Fruit fly (Drosophila melanogaster): ENCODE measurements around the gene CG11035.
"Not testable (repeated sequence)": the region's sequence is repeated elsewhere in the genome, so short reads cannot be mapped to it uniquely, and the experiment has no call there.

Gene CG11035

dm6 chr3R:8072635-8073034, 39.8 kb upstream of the CG11035 start (continued):
- TF ChIP-seq Mes4 (GFP tag; optimal IDR thresholded peaks at IDR 0.05) = no peak
- TF ChIP-seq Lpt (GFP tag; optimal IDR thresholded peaks at IDR 0.05) = no peak
- 0 out of 2 replicates have a peak, but pooled peaks have one; percentile 46 for TF ChIP-seq Ptx1 (GFP tag; IDR thresholded peaks at IDR 0.05)
- peak; percentile 37 for TF ChIP-seq CG16815 (GFP tag; optimal IDR thresholded peaks at IDR 0.05)
- no peak for TF ChIP-seq CG18764 (GFP tag; optimal IDR thresholded peaks at IDR 0.05)
- no peak for TF ChIP-seq prd (optimal IDR thresholded peaks at IDR 0.05)
- peak; percentile 61; the same call in 2 of the 3 replicates for TF ChIP-seq prd (GFP tag; IDR thresholded peaks at IDR 0.05)
- no peak for TF ChIP-seq hkb (optimal IDR thresholded peaks at IDR 0.05)
- no peak for TF ChIP-seq hkb (GFP tag; IDR thresholded peaks at IDR 0.05)
- TF ChIP-seq p53 (GFP tag; optimal IDR thresholded peaks at IDR 0.05) = no peak
- TF ChIP-seq CG3995 (GFP tag; optimal IDR thresholded peaks at IDR 0.05) = no peak
- no peak for TF ChIP-seq CG5245 (GFP tag; optimal IDR thresholded peaks at IDR 0.05)
- peak; percentile 36 for TF ChIP-seq CG1603 (tag; optimal IDR thresholded peaks at IDR 0.05)
- TF ChIP-seq trh (GFP tag; optimal IDR thresholded peaks at IDR 0.05) = no peak
- TF ChIP-seq CG32767 (GFP tag; IDR thresholded peaks at IDR 0.05) = no peak
- no peak for TF ChIP-seq ap (GFP tag; IDR thresholded peaks at IDR 0.05)
- no peak for TF ChIP-seq Spps (tag; optimal IDR thresholded peaks at IDR 0.05)
- TF ChIP-seq CG4820 (GFP tag; optimal IDR thresholded peaks at IDR 0.05) = no peak
- 0 out of 2 replicates have a peak, but pooled peaks have one; percentile 13 for TF ChIP-seq CG14441 (GFP tag; IDR thresholded peaks at IDR 0.05)
- TF ChIP-seq Oaz (GFP tag; IDR thresholded peaks at IDR 0.05) = no peak; the same call in 1 of the 2 replicates
- no peak for TF ChIP-seq CG2875 (GFP tag; optimal IDR thresholded peaks at IDR 0.05)
- TF ChIP-seq ac (GFP tag; optimal IDR thresholded peaks at IDR 0.05) = no peak
- TF ChIP-seq CG11247 (GFP tag; IDR thresholded peaks at IDR 0.05) = no peak
- no peak for TF ChIP-seq CG10209 (GFP tag; optimal IDR thresholded peaks at IDR 0.05)
- no peak for TF ChIP-seq D19A (tag; optimal IDR thresholded peaks at IDR 0.05)
- no peak for TF ChIP-seq CG12236 (GFP tag; optimal IDR thresholded peaks at IDR 0.05)
- no peak for TF ChIP-seq sens-2 (GFP tag; IDR thresholded peaks at IDR 0.05)
- TF ChIP-seq CG11456 (GFP tag; IDR thresholded peaks at IDR 0.05) = 0 out of 3 replicates have a peak, but pooled peaks have one; percentile 59

dm6 chr3R:8058984-8059383, 26.2 kb upstream of the CG11035 start, which contains the start of gene mAChR-B:
mAChR-B (plus strand) TSS chr3R:8059284.
- TF ChIP-seq scrt (GFP tag; optimal IDR thresholded peaks at IDR 0.05) (peak; percentile 0), CG3995 (GFP tag; optimal IDR thresholded peaks at IDR 0.05) (no peak), Deaf1 (tag; optimal IDR thresholded peaks at IDR 0.05) (peak; percentile 90), CG6272 (GFP tag; IDR thresholded peaks at IDR 0.05) (0 out of 2 replicates have a peak, but pooled peaks have one; percentile 21), Hr3 (GFP tag; optimal IDR thresholded peaks at IDR 0.05) (no peak), Dp (GFP tag; optimal IDR thresholded peaks at IDR 0.05) (no peak), chinmo (GFP tag; IDR thresholded peaks at IDR 0.05; ENCODE audit: partially characterized antibody) (0 out of 4 replicates have a peak, but pooled peaks have one; percentile 23), pho (GFP tag; optimal IDR thresholded peaks at IDR 0.05) (no peak)

- not testable (repeated sequence) for TF ChIP-seq CG7786 (GFP tag; optimal IDR thresholded peaks at IDR 0.05); tgo (GFP tag; IDR thresholded peaks at IDR 0.05); danr (GFP tag; IDR thresholded peaks at IDR 0.05)
Measured at dm6 chr3R:8049373-8049772, 16.6 kb upstream of the CG11035 start, which contains the start of gene CG43061. CG43061 (plus strand) TSS chr3R:8049673.

dm6 chr3R:8048867-8049266, 16.1 kb upstream of the CG11035 start, which contains the start of gene CG43618:
CG43618 (plus strand) TSS chr3R:8049167.
- not testable (repeated sequence) for TF ChIP-seq sug (tag; optimal IDR thresholded peaks at IDR 0.05); Ets65A (GFP tag); shn (GFP tag; optimal IDR thresholded peaks at IDR 0.05)
